Worm (Caenorhabditis elegans) whole organism, late embryonic: ENCODE results near the gene garr-1.

Experiments
- ama-1 ChIP-seq: fragments of 150-350 bp; optimal IDR thresholded peaks from 2 replicates; lab custom pipeline; 2014
- ceh-19 ChIP-seq: fragments of 200-800 bp; sonication (Bioruptor generic); optimal IDR thresholded peaks from 2 replicates; lab custom pipeline; 2018; ENCODE audit warnings: mild to moderate bottlenecking, missing genetic modification characterization, missing compliant biosample characterization
- che-1 ChIP-seq: sonication (generic microtip); optimal IDR thresholded peaks from 2 replicates; lab custom pipeline; 2016; ENCODE audit warnings: mild to moderate bottlenecking, missing genetic modification characterization, missing compliant biosample characterization
- nhr-11 ChIP-seq: fragments of 150-350 bp; optimal IDR thresholded peaks from 2 replicates; lab custom pipeline; 2014; ENCODE audit warnings: missing biosample characterization, missing genetic modification characterization
- nhr-232 ChIP-seq: sonication (generic microtip); optimal IDR thresholded peaks from 2 replicates; lab custom pipeline; 2016; ENCODE audit warnings: missing genetic modification characterization, missing compliant biosample characterization
- pat-9 ChIP-seq: fragments of 200-800 bp; sonication (Bioruptor generic); optimal IDR thresholded peaks from 2 replicates; lab custom pipeline; 2018; ENCODE audit warnings: mild to moderate bottlenecking, missing genetic modification characterization, moderate library complexity, missing compliant biosample characterization
- pax-1 ChIP-seq: fragments of 150-350 bp; optimal IDR thresholded peaks from 2 replicates; lab custom pipeline; 2014; ENCODE audit warnings: missing biosample characterization, missing genetic modification characterization
- unc-42 ChIP-seq: sonication (generic microtip); optimal IDR thresholded peaks from 2 replicates; lab custom pipeline; 2016; ENCODE audit warnings: missing genotype, missing genetic modification characterization, missing compliant biosample characterization

- TF ChIP-seq pat-9, result no peak
- TF ChIP-seq nhr-232 (tag; lab: Kevin White, UChicago), result no peak
- no peak for TF ChIP-seq ama-1
- no peak for TF ChIP-seq ceh-19
- TF ChIP-seq nhr-11 (tag; lab: Kevin White, UChicago), result no peak
- TF ChIP-seq unc-42 (tag; lab: Kevin White, UChicago), result no peak
- TF ChIP-seq che-1 (tag; lab: Kevin White, UChicago), result no peak
- TF ChIP-seq pax-1 (tag; lab: Kevin White, UChicago), result no peak
These were observed 28.8 kb downstream of the garr-1 start, which contains the start of the genes Y66H1A.8 and M04G7.5 for ce11 chrIV:454816-455215.
